Fruit fly (Drosophila melanogaster) whole organism, embryonic: Measurements from ENCODE around the gene tsh.
A peak's percentile ranks its signal among the peaks of the same experiment; 100 is the strongest.

Experiments used
- CG10979 ChIP-seq: fragments of 200-800 bp; sonication (Bioruptor generic); optimal IDR thresholded peaks from 2 replicates; lab custom pipeline; 2018; ENCODE audit warnings: missing biosample characterization, mild to moderate bottlenecking, missing genetic modification characterization, moderate library complexity
- CG11247 ChIP-seq: fragments of 200-800 bp; sonication (Bioruptor generic); IDR thresholded peaks from 2 replicates; pipeline ENCODE4 v1.3.6; 2022; ENCODE audit warnings: missing biosample characterization, missing genetic modification characterization
- CG12391 ChIP-seq: fragments of 200-800 bp; sonication (Bioruptor generic); optimal IDR thresholded peaks from 3 replicates; lab custom pipeline; 2018; ENCODE audit warnings: missing biosample characterization, mild to moderate bottlenecking, missing genetic modification characterization, moderate library complexity
- CG12744 ChIP-seq: fragments of 200-800 bp; sonication (Bioruptor generic); optimal IDR thresholded peaks from 2 replicates; lab custom pipeline; 2016; ENCODE audit warnings: missing biosample characterization, missing genetic modification characterization
- CG1602 ChIP-seq: fragments of 200-800 bp; sonication (Bioruptor generic); optimal IDR thresholded peaks from 3 replicates; lab custom pipeline; 2016; ENCODE audit warnings: missing biosample characterization, missing genetic modification characterization
- CG1647 ChIP-seq: fragments of 200-800 bp; sonication (Bioruptor generic); optimal IDR thresholded peaks from 3 replicates; lab custom pipeline; 2016; ENCODE audit warnings: missing biosample characterization, missing genetic modification characterization
- CG17186 ChIP-seq: fragments of 200-800 bp; sonication (Bioruptor generic); optimal IDR thresholded peaks from 3 replicates; lab custom pipeline; 2017; ENCODE audit warnings: missing biosample characterization, missing genetic modification reagents, missing genetic modification characterization
- CG1792 ChIP-seq: fragments of 200-800 bp; sonication (Bioruptor generic); optimal IDR thresholded peaks from 2 replicates; lab custom pipeline; 2016; ENCODE audit warnings: missing biosample characterization, missing genetic modification characterization
- CG2712 ChIP-seq: fragments of 200-800 bp; optimal IDR thresholded peaks from 3 replicates; lab custom pipeline; 2019; ENCODE audit warnings: missing biosample characterization, mild to moderate bottlenecking, missing genetic modification characterization, moderate library complexity
- CG33213 ChIP-seq: fragments of 200-800 bp; sonication (Bioruptor generic); optimal IDR thresholded peaks from 3 replicates; lab custom pipeline; 2016; ENCODE audit warnings: missing biosample characterization, missing genetic modification characterization
- CG3847 ChIP-seq: fragments of 200-800 bp; sonication (Bioruptor generic); IDR thresholded peaks from 2 replicates; pipeline ENCODE4 v1.3.6; 2022; ENCODE audit warnings: missing biosample characterization, missing genetic modification characterization
- CG4360 ChIP-seq: fragments of 200-800 bp; sonication (Bioruptor generic); IDR thresholded peaks from 2 replicates; pipeline ENCODE4 v1.3.6; 2022; ENCODE audit warnings: missing biosample characterization, missing genetic modification characterization
- CG4730 ChIP-seq: fragments of 200-800 bp; sonication (Bioruptor generic); IDR thresholded peaks from 2 replicates; pipeline ENCODE4 v1.3.6; 2022; ENCODE audit warnings: missing biosample characterization, missing genetic modification characterization
- CG6175 ChIP-seq: fragments of 200-800 bp; sonication (Bioruptor generic); IDR thresholded peaks from 3 replicates; pipeline ENCODE4 v1.3.6; 2022; ENCODE audit warnings: missing biosample characterization, missing genetic modification characterization
- CG8290 ChIP-seq, 3 experiments: fragments of 200-800 bp; sonication (Bioruptor generic); optimal IDR thresholded peaks; 2 replicates each; lab custom pipeline; 2016 to 2019; ENCODE audit warnings: missing biosample characterization in 3 of 3, missing genetic modification characterization in 3 of 3, mild to moderate bottlenecking in 2 of 3, moderate library complexity in 1 of 3
- CG9437 ChIP-seq: fragments of 200-800 bp; sonication (Bioruptor generic); optimal IDR thresholded peaks from 2 replicates; lab custom pipeline; 2018; ENCODE audit warnings: missing biosample characterization, mild to moderate bottlenecking, missing genetic modification characterization
- CG9727 ChIP-seq: fragments of 200-800 bp; sonication (Bioruptor generic); optimal IDR thresholded peaks from 3 replicates; lab custom pipeline; 2017; ENCODE audit warnings: missing biosample characterization, mild to moderate bottlenecking, missing genetic modification characterization
- CrebB ChIP-seq: fragments of 200-800 bp; sonication (Bioruptor generic); optimal IDR thresholded peaks from 3 replicates; lab custom pipeline; 2018; ENCODE audit warnings: missing biosample characterization, mild to moderate bottlenecking, missing genetic modification characterization
- Dip3 ChIP-seq: fragments of 200-800 bp; sonication (Bioruptor generic); optimal IDR thresholded peaks from 3 replicates; lab custom pipeline; 2016; ENCODE audit warnings: missing biosample characterization, missing genetic modification characterization
- Doc2 ChIP-seq: fragments of 200-800 bp; sonication (Bioruptor generic); IDR thresholded peaks from 2 replicates; pipeline ENCODE4 v1.3.6; 2022; ENCODE audit warnings: missing biosample characterization, missing genetic modification characterization
- Dref ChIP-seq: fragments of 200-800 bp; sonication (Bioruptor generic); IDR thresholded peaks from 2 replicates; pipeline ENCODE4 v1.3.6; 2022; ENCODE audit warnings: missing biosample characterization, missing genetic modification characterization
- Ets97D ChIP-seq: fragments of 200-800 bp; sonication (Bioruptor generic); optimal IDR thresholded peaks from 3 replicates; lab custom pipeline; 2016; ENCODE audit warnings: missing biosample characterization, missing genetic modification characterization
- Fer2 ChIP-seq: fragments of 200-800 bp; sonication (Bioruptor generic); optimal IDR thresholded peaks from 2 replicates; lab custom pipeline; 2018; ENCODE audit warnings: missing biosample characterization, mild to moderate bottlenecking, missing genetic modification characterization, moderate library complexity
- H2.0 ChIP-seq: fragments of 200-800 bp; sonication (Bioruptor generic); IDR thresholded peaks from 2 replicates; pipeline ENCODE4 v1.3.6; 2022; ENCODE audit warnings: missing biosample characterization, missing genetic modification characterization
- HLHmδ ChIP-seq: fragments of 200-800 bp; sonication (Bioruptor generic); optimal IDR thresholded peaks from 2 replicates; lab custom pipeline; 2018; ENCODE audit warnings: missing biosample characterization, mild to moderate bottlenecking, missing genetic modification characterization, moderate library complexity
- HmgZ ChIP-seq: fragments of 200-800 bp; sonication (Bioruptor generic); optimal IDR thresholded peaks from 2 replicates; lab custom pipeline; 2018; ENCODE audit warnings: missing biosample characterization, mild to moderate bottlenecking, missing genetic modification characterization
- TFAM ChIP-seq: fragments of 200-800 bp; sonication (Bioruptor generic); optimal IDR thresholded peaks from 2 replicates; lab custom pipeline; 2017; ENCODE audit warnings: missing biosample characterization, missing genetic modification characterization, inconsistent platforms
- Xbp1 ChIP-seq: fragments of 200-800 bp; sonication (Bioruptor generic); optimal IDR thresholded peaks from 3 replicates; lab custom pipeline; 2016; ENCODE audit warnings: missing biosample characterization, mild to moderate bottlenecking, missing genetic modification characterization
- YL-1 ChIP-seq: fragments of 200-800 bp; sonication (Bioruptor generic); optimal IDR thresholded peaks from 3 replicates; lab custom pipeline; 2017; ENCODE audit warnings: missing biosample characterization, mild to moderate bottlenecking, missing genetic modification characterization
- ap ChIP-seq: fragments of 200-800 bp; sonication (Bioruptor generic); IDR thresholded peaks from 2 replicates; pipeline ENCODE4 v1.3.6; 2022; ENCODE audit warnings: missing biosample characterization, missing genetic modification characterization
- bab2 ChIP-seq: fragments of 200-800 bp; sonication (Bioruptor generic); optimal IDR thresholded peaks from 2 replicates; lab custom pipeline; 2016; ENCODE audit warnings: missing biosample characterization, missing genetic modification characterization
- bsh ChIP-seq, 2 experiments: fragments of 200-800 bp; sonication (Bioruptor generic); optimal IDR thresholded peaks; 2 replicates each; lab custom pipeline; 2017 to 2018; ENCODE audit warnings: mild to moderate bottlenecking in 2 of 2, missing biosample characterization in 2 of 2, missing genetic modification characterization in 2 of 2, moderate library complexity in 1 of 2
- cato ChIP-seq: fragments of 200-800 bp; sonication (Bioruptor generic); optimal IDR thresholded peaks from 2 replicates; lab custom pipeline; 2016; ENCODE audit warnings: missing biosample characterization, missing genetic modification characterization, borderline replicate concordance
- chif ChIP-seq, 2 experiments: fragments of 200-800 bp; sonication (Bioruptor generic); optimal IDR thresholded peaks; 3 replicates each; lab custom pipeline; 2016; ENCODE audit warnings: missing biosample characterization in 2 of 2, missing genetic modification characterization in 2 of 2
- ftz-f1 ChIP-seq: fragments of 200-800 bp; sonication (Bioruptor generic); optimal IDR thresholded peaks from 2 replicates; lab custom pipeline; 2016; ENCODE audit warnings: missing biosample characterization, missing genetic modification characterization
- gfzf ChIP-seq: fragments of 200-800 bp; sonication (Bioruptor generic); optimal IDR thresholded peaks from 2 replicates; lab custom pipeline; 2016; ENCODE audit warnings: missing biosample characterization, mild to moderate bottlenecking, missing genetic modification characterization, moderate library complexity
- grau ChIP-seq: fragments of 200-800 bp; optimal IDR thresholded peaks from 3 replicates; lab custom pipeline; 2019; ENCODE audit warnings: missing biosample characterization, mild to moderate bottlenecking, missing genetic modification characterization, moderate library complexity
- gt ChIP-seq: fragments of 200-800 bp; sonication (Bioruptor generic); IDR thresholded peaks from 2 replicates; pipeline ENCODE4 v1.3.6; 2022; ENCODE audit warnings: missing biosample characterization, missing genetic modification characterization
- lola ChIP-seq, 3 experiments: fragments of >200 bp in 2 of 3; fragments of 200-800 bp in 1 of 3; sonication (Bioruptor generic) in 1 of 3; optimal IDR thresholded peaks; 2 replicates each; lab custom pipeline; 2017 to 2019; ENCODE audit warnings: missing biosample characterization in 3 of 3, missing genetic modification characterization in 3 of 3, mild to moderate bottlenecking in 1 of 3, moderate library complexity in 1 of 3
- lov ChIP-seq, 2 experiments: fragments of 200-800 bp in 1 of 2; fragments of >200 bp in 1 of 2; sonication (Bioruptor generic) in 1 of 2; IDR thresholded peaks in 1 of 2; optimal IDR thresholded peaks in 1 of 2; 2 replicates in 1 of 2; 3 replicates in 1 of 2; pipeline versions ENCODE4 v1.3.6 to Lab custom; 2017 to 2022; ENCODE audit warnings: missing biosample characterization in 1 of 2, missing genetic modification characterization in 1 of 2
- nerfin-2 ChIP-seq: fragments of 200-800 bp; sonication (Bioruptor generic); IDR thresholded peaks from 2 replicates; pipeline ENCODE4 v1.3.6; 2022; ENCODE audit warnings: missing biosample characterization, missing genetic modification characterization; ENCODE audit not compliant: partially characterized antibody
- pb ChIP-seq: fragments of 200-800 bp; sonication (Bioruptor generic); optimal IDR thresholded peaks from 3 replicates; lab custom pipeline; 2016; ENCODE audit warnings: missing biosample characterization, missing genetic modification characterization
- pfk ChIP-seq: fragments of 200-800 bp; sonication (Bioruptor generic); optimal IDR thresholded peaks from 2 replicates; lab custom pipeline; 2018; ENCODE audit warnings: missing biosample characterization, mild to moderate bottlenecking, missing genetic modification characterization, moderate library complexity
- seq ChIP-seq: fragments of 200-800 bp; sonication (Bioruptor generic); IDR thresholded peaks from 2 replicates; pipeline ENCODE4 v1.3.6; 2022; ENCODE audit warnings: missing biosample characterization, missing genetic modification characterization
- tgo ChIP-seq: fragments of 200-800 bp; sonication (Bioruptor generic); IDR thresholded peaks from 3 replicates; pipeline ENCODE4 v1.3.6; 2022; ENCODE audit warnings: missing biosample characterization, missing genetic modification characterization
- tio ChIP-seq: fragments of 200-800 bp; sonication (Bioruptor generic); optimal IDR thresholded peaks from 2 replicates; lab custom pipeline; 2017; ENCODE audit warnings: missing biosample characterization, missing genetic modification characterization, inconsistent platforms
- toy ChIP-seq: fragments of 200-800 bp; sonication (Bioruptor generic); IDR thresholded peaks from 2 replicates; pipeline ENCODE4 v1.3.6; 2022; ENCODE audit warnings: missing biosample characterization, missing genetic modification characterization
- wdn ChIP-seq: fragments of 200-800 bp; sonication (Bioruptor generic); IDR thresholded peaks from 2 replicates; pipeline ENCODE4 v1.3.6; 2022; ENCODE audit warnings: missing biosample characterization, missing genetic modification characterization

tsh gene

dm6 chr2L:21846374-21847297, 18.2 kb downstream of the tsh start (continued):
- TF ChIP-seq pfk (GFP tag; lab: Kevin White, UChicago), result no peak
- TF ChIP-seq H2.0, result no peak
- TF ChIP-seq grau (tag; lab: Kevin White, UChicago), result peak; percentile 64
- peak; percentile 30 for TF ChIP-seq CG1792
- no peak for TF ChIP-seq CG6175 (GFP tag; lab: Robert Waterston, UW)
- no peak for TF ChIP-seq gfzf
- TF ChIP-seq Dip3 (GFP tag; lab: Kevin White, UChicago), result no peak
- no peak for TF ChIP-seq CG4730 (GFP tag; lab: Robert Waterston, UW)
- TF ChIP-seq toy (GFP tag; lab: Robert Waterston, UW), result no peak
- TF ChIP-seq seq, result peak; percentile 58; the same call in 1 of the 2 replicates
- TF ChIP-seq CG1647 (GFP tag; lab: Kevin White, UChicago), result peak; percentile 52
- no peak for TF ChIP-seq ap (GFP tag; lab: Robert Waterston, UW)
- TF ChIP-seq gt (GFP tag; lab: Robert Waterston, UW), result no peak
- peak; percentile 62 for TF ChIP-seq CG33213
- peak; percentile 46 for TF ChIP-seq pb (GFP tag; lab: Kevin White, UChicago)
- TF ChIP-seq CG10979 (tag; lab: Kevin White, UChicago), result peak; percentile 86
- TF ChIP-seq HLHmδ (GFP tag; lab: Kevin White, UChicago), result no peak
- TF ChIP-seq CG12744 (GFP tag; lab: Kevin White, UChicago), result no peak
- peak; percentile 55; the same call in 1 of the 3 replicates for TF ChIP-seq tgo
- TF ChIP-seq Ets97D (GFP tag; lab: Kevin White, UChicago), result no peak
- TF ChIP-seq YL-1 (GFP tag; lab: Kevin White, UChicago), result no peak
- peak; percentile 73 to 83 for TF ChIP-seq chif (GFP tag; optimal IDR thresholded peaks at IDR 0.05; lab: Kevin White, UChicago)
- TF ChIP-seq CG9727 (GFP tag; lab: Kevin White, UChicago), result peak; percentile 87
- TF ChIP-seq HmgZ, result no peak
- peak; percentile 39 for TF ChIP-seq CG9437 (GFP tag; lab: Kevin White, UChicago)
- TF ChIP-seq cato, result peak; percentile 12
- TF ChIP-seq wdn (GFP tag; lab: Robert Waterston, UW), result no peak
- no peak for TF ChIP-seq lov (optimal IDR thresholded peaks at IDR 0.05; lab: Kevin White, UChicago)
- no peak for TF ChIP-seq lov (GFP tag; IDR thresholded peaks at IDR 0.05; lab: Robert Waterston, UW)
- peak in 1 of 3 experiments; percentile 81 for TF ChIP-seq lola (GFP tag; optimal IDR thresholded peaks at IDR 0.05; lab: Kevin White, UChicago)
- peak; percentile 60 for TF ChIP-seq tio (GFP tag; lab: Kevin White, UChicago)
- TF ChIP-seq CG17186 (GFP tag; lab: Kevin White, UChicago), result peak; percentile 20
- TF ChIP-seq bsh (GFP tag; optimal IDR thresholded peaks at IDR 0.05; lab: Kevin White, UChicago), result peak; percentile 25 to 78
- TF ChIP-seq CG11247, result no peak
- no peak for TF ChIP-seq nerfin-2 (GFP tag; lab: Robert Waterston, UW)
- no peak; the same call in 1 of the 2 replicates for TF ChIP-seq CG3847 (GFP tag; lab: Robert Waterston, UW)
- TF ChIP-seq CG1602 (GFP tag; lab: Kevin White, UChicago), result peak; percentile 63
- TF ChIP-seq TFAM, result no peak
- TF ChIP-seq CG12391 (tag; lab: Kevin White, UChicago), result peak; percentile 69
- peak; percentile 79 for TF ChIP-seq CG4360 (GFP tag; lab: Robert Waterston, UW)
- peak; percentile 61 for TF ChIP-seq CG8290 (GFP tag; optimal IDR thresholded peaks at IDR 0.05; lab: Kevin White, UChicago)
- TF ChIP-seq CG8290 (tag; optimal IDR thresholded peaks at IDR 0.05; lab: Kevin White, UChicago), result peak in 1 of 2 experiments; percentile 32
- TF ChIP-seq Dref (GFP tag; lab: Robert Waterston, UW), result no peak
- no peak for TF ChIP-seq Fer2
- TF ChIP-seq CrebB (tag; lab: Kevin White, UChicago), result no peak
- peak; percentile 69 for TF ChIP-seq Xbp1 (GFP tag; lab: Kevin White, UChicago)
- peak; percentile 81 for TF ChIP-seq CG2712 (tag; lab: Kevin White, UChicago)
- TF ChIP-seq bab2 (GFP tag; lab: Kevin White, UChicago), result peak; percentile 49
- TF ChIP-seq ftz-f1 (GFP tag; lab: Kevin White, UChicago), result no peak
- no peak for TF ChIP-seq Doc2 (GFP tag; lab: Robert Waterston, UW)
